Worm (Caenorhabditis elegans) whole organism, L4 larva: ENCODE measurements around the gene dgn-1.
A peak's percentile ranks its signal among the peaks of the same experiment; 100 is the strongest.

Experiments
- D1046.2 ChIP-seq: fragments of 200-800 bp; sonication (Bioruptor generic); IDR thresholded peaks from 2 replicates; pipeline ENCODE4 v1.3.6; 2022; ENCODE audit warnings: missing genetic modification characterization, missing compliant biosample characterization
- ZK337.2 ChIP-seq: fragments of 200-800 bp; sonication (Bioruptor generic); IDR thresholded peaks from 2 replicates; pipeline ENCODE4 v1.3.6; 2022; ENCODE audit warnings: missing genetic modification reagents, missing genetic modification characterization, missing compliant biosample characterization
- aha-1 ChIP-seq: fragments of 150-350 bp; peaks from one replicate; lab custom pipeline; 2014; ENCODE audit warnings: missing biosample characterization, missing genetic modification characterization
- arid-1 ChIP-seq: fragments of 200-800 bp; sonication (Bioruptor generic); conservative IDR thresholded peaks from 2 replicates; pipeline ENCODE4 v1.3.6; 2022; ENCODE audit warnings: missing genetic modification reagents, missing genetic modification characterization, missing compliant biosample characterization
- attf-4 ChIP-seq: sonication (generic microtip); optimal IDR thresholded peaks from 3 replicates; lab custom pipeline; 2017; ENCODE audit warnings: missing biosample characterization, missing genetic modification characterization
- ctbp-1 ChIP-seq: fragments of 200-800 bp; sonication (Bioruptor generic); IDR thresholded peaks from 2 replicates; pipeline ENCODE4 v1.3.6; 2022; ENCODE audit warnings: missing genetic modification reagents, missing genetic modification characterization, missing compliant biosample characterization
- daf-16 ChIP-seq, 3 experiments: sonication (generic microtip); optimal IDR thresholded peaks; 2 replicates each; lab custom pipeline; 2016 to 2017; ENCODE audit warnings: missing genetic modification characterization in 3 of 3, missing genetic modification reagents in 3 of 3, mild to moderate bottlenecking in 2 of 3, missing compliant biosample characterization in 2 of 3, missing biosample characterization in 1 of 3, moderate library complexity in 1 of 3
- dmd-6 ChIP-seq: fragments of 200-800 bp; sonication (Bioruptor generic); IDR thresholded peaks from 2 replicates; pipeline ENCODE4 v1.3.6; 2022; ENCODE audit warnings: missing genetic modification reagents, missing genetic modification characterization, missing compliant biosample characterization
- dpl-1 ChIP-seq: fragments of 150-350 bp; optimal IDR thresholded peaks from 2 replicates; lab custom pipeline; 2014; ENCODE audit warnings: missing biosample characterization, missing genetic modification reagents, missing genetic modification characterization
- duxl-1 ChIP-seq: sonication (generic microtip); optimal IDR thresholded peaks from 2 replicates; lab custom pipeline; 2016; ENCODE audit warnings: mild to moderate bottlenecking, missing genetic modification characterization, moderate library complexity, missing compliant biosample characterization; ENCODE audit not compliant: poor library complexity
- dve-1 ChIP-seq: sonication (generic microtip); optimal IDR thresholded peaks from 2 replicates; lab custom pipeline; 2017; ENCODE audit warnings: antibody characterized with exemption, mild to moderate bottlenecking, missing genetic modification characterization, missing compliant biosample characterization; ENCODE audit not compliant: insufficient read depth
- fkh-10 ChIP-seq: fragments of 150-350 bp; optimal IDR thresholded peaks from 2 replicates; lab custom pipeline; 2014; ENCODE audit warnings: missing biosample characterization, missing genetic modification reagents, missing genetic modification characterization
- hlh-11 ChIP-seq: fragments of 200-800 bp; sonication (Bioruptor generic); optimal IDR thresholded peaks from 2 replicates; lab custom pipeline; 2018; ENCODE audit warnings: mild to moderate bottlenecking, missing genetic modification characterization, missing compliant biosample characterization
- hlh-30 ChIP-seq: sonication (generic microtip); optimal IDR thresholded peaks from 2 replicates; lab custom pipeline; 2017; ENCODE audit warnings: antibody characterized with exemption, mild to moderate bottlenecking, missing genetic modification characterization, missing compliant biosample characterization; ENCODE audit not compliant: insufficient read depth
- hmg-1.1 ChIP-seq: fragments of 200-800 bp; sonication (Bioruptor generic); IDR thresholded peaks from 2 replicates; pipeline ENCODE4 v1.3.6; 2022; ENCODE audit warnings: missing genetic modification reagents, missing genetic modification characterization, missing compliant biosample characterization
- lim-7 ChIP-seq: fragments of 200-800 bp; sonication (Bioruptor generic); IDR thresholded peaks from 2 replicates; pipeline ENCODE4 v1.3.6; 2022; ENCODE audit warnings: missing genetic modification characterization, missing compliant biosample characterization
- lin-13 ChIP-seq: fragments of 150-350 bp; optimal IDR thresholded peaks from 2 replicates; lab custom pipeline; 2014; ENCODE audit warnings: missing biosample characterization, missing genetic modification reagents, missing genetic modification characterization
- lin-38 ChIP-seq: fragments of 200-800 bp; sonication (Bioruptor generic); IDR thresholded peaks from 2 replicates; pipeline ENCODE4 v1.3.6; 2022; ENCODE audit warnings: missing genetic modification reagents, missing genetic modification characterization, missing compliant biosample characterization
- lsy-2 ChIP-seq, 2 experiments: fragments of 150-350 bp in 1 of 2; sonication (generic microtip) in 1 of 2; optimal IDR thresholded peaks; 2 replicates each; lab custom pipeline; 2014 to 2017; ENCODE audit warnings: missing biosample characterization in 2 of 2, missing genetic modification characterization in 2 of 2
- madf-9 ChIP-seq: fragments of 200-800 bp; sonication (Bioruptor generic); conservative IDR thresholded peaks from 2 replicates; pipeline ENCODE4 v1.3.6; 2022; ENCODE audit warnings: missing genetic modification reagents, missing genetic modification characterization, missing compliant biosample characterization
- mdl-1 ChIP-seq, 2 experiments: fragments of 150-350 bp in 1 of 2; sonication (generic microtip) in 1 of 2; optimal IDR thresholded peaks; 2 replicates each; lab custom pipeline; 2014 to 2017; ENCODE audit warnings: missing biosample characterization in 2 of 2, missing genetic modification characterization in 2 of 2
- mep-1 ChIP-seq: fragments of 150-350 bp; sonication (generic microtip); optimal IDR thresholded peaks from 3 replicates; lab custom pipeline; 2014; ENCODE audit warnings: missing biosample characterization, missing genetic modification characterization
- mes-2 ChIP-seq: sonication (generic microtip); optimal IDR thresholded peaks from 2 replicates; lab custom pipeline; 2016; ENCODE audit warnings: missing genotype, mild to moderate bottlenecking, missing genetic modification characterization, missing compliant biosample characterization; ENCODE audit not compliant: poor library complexity, severe bottlenecking
- mxl-3 ChIP-seq: fragments of 200-800 bp; sonication (Bioruptor generic); optimal IDR thresholded peaks from 2 replicates; lab custom pipeline; 2018; ENCODE audit warnings: mild to moderate bottlenecking, missing genetic modification characterization, missing compliant biosample characterization
- nhr-102 ChIP-seq: sonication (generic microtip); optimal IDR thresholded peaks from 2 replicates; lab custom pipeline; 2016; ENCODE audit warnings: mild to moderate bottlenecking, missing genetic modification characterization, moderate library complexity, missing compliant biosample characterization
- nhr-11 ChIP-seq: fragments of 150-350 bp; optimal IDR thresholded peaks from 2 replicates; lab custom pipeline; 2014; ENCODE audit warnings: missing biosample characterization, missing genetic modification characterization
- nhr-25 ChIP-seq: sonication (generic microtip); optimal IDR thresholded peaks from 2 replicates; lab custom pipeline; 2017; ENCODE audit warnings: missing genetic modification characterization, mild to moderate bottlenecking, missing compliant biosample characterization, antibody characterized with exemption, moderate library complexity, borderline replicate concordance; ENCODE audit not compliant: insufficient read depth
- nhr-28 ChIP-seq: fragments of 150-350 bp; optimal IDR thresholded peaks from 2 replicates; lab custom pipeline; 2014; ENCODE audit warnings: missing biosample characterization, missing genetic modification characterization
- nhr-41 ChIP-seq: fragments of 200-800 bp; sonication (Bioruptor generic); IDR thresholded peaks from 2 replicates; pipeline ENCODE4 v1.3.6; 2022; ENCODE audit warnings: missing genetic modification reagents, missing genetic modification characterization, missing compliant biosample characterization
- nhr-42 ChIP-seq: fragments of 200-800 bp; sonication (Bioruptor generic); IDR thresholded peaks from 2 replicates; pipeline ENCODE4 v1.3.6; 2022; ENCODE audit warnings: missing genetic modification characterization, missing compliant biosample characterization
- nhr-48 ChIP-seq: sonication (generic microtip); optimal IDR thresholded peaks from 2 replicates; lab custom pipeline; 2016; ENCODE audit warnings: mild to moderate bottlenecking, missing genetic modification characterization, missing compliant biosample characterization
- nhr-6 ChIP-seq: fragments of 150-350 bp; optimal IDR thresholded peaks from 2 replicates; lab custom pipeline; 2014; ENCODE audit warnings: missing biosample characterization, missing genetic modification characterization
- nhr-77 ChIP-seq: fragments of 150-350 bp; optimal IDR thresholded peaks from 2 replicates; lab custom pipeline; 2014; ENCODE audit warnings: missing biosample characterization, missing genetic modification characterization
- pha-4 ChIP-seq, 2 experiments: fragments of 150-350 bp in 1 of 2; fragments of 200-800 bp in 1 of 2; sonication (Bioruptor generic) in 1 of 2; IDR thresholded peaks in 1 of 2; optimal IDR thresholded peaks in 1 of 2; 2 replicates each; pipeline versions ENCODE4 v1.3.6 to Lab custom; 2014 to 2022; ENCODE audit warnings: missing genetic modification characterization in 2 of 2, missing genetic modification reagents in 2 of 2, missing biosample characterization in 1 of 2, missing compliant biosample characterization in 1 of 2
- php-3 ChIP-seq: fragments of 200-800 bp; sonication (Bioruptor generic); IDR thresholded peaks from 2 replicates; pipeline ENCODE4 v1.3.6; 2022; ENCODE audit warnings: missing genetic modification reagents, missing genetic modification characterization, missing compliant biosample characterization
- rbr-2 ChIP-seq: sonication (generic microtip); optimal IDR thresholded peaks from 2 replicates; lab custom pipeline; 2016; ENCODE audit warnings: missing genotype, missing genetic modification characterization, missing compliant biosample characterization
- saeg-2 ChIP-seq: fragments of 200-800 bp; sonication (Bioruptor generic); IDR thresholded peaks from 2 replicates; pipeline ENCODE4 v1.3.6; 2022; ENCODE audit warnings: missing genetic modification reagents, missing genetic modification characterization, missing compliant biosample characterization
- unc-62 ChIP-seq, 3 experiments: fragments of 150-350 bp in 1 of 3; sonication (generic microtip); optimal IDR thresholded peaks in 2 of 3; peaks in 1 of 3; 1 replicate in 1 of 3; 2 replicates in 2 of 3; lab custom pipeline; 2014 to 2017; ENCODE audit warnings: missing biosample characterization in 3 of 3, missing genetic modification characterization in 3 of 3, missing genetic modification reagents in 3 of 3, missing genotype in 1 of 3
- zfp-2 ChIP-seq: sonication (generic microtip); optimal IDR thresholded peaks from 2 replicates; lab custom pipeline; 2016; ENCODE audit warnings: mild to moderate bottlenecking, missing genetic modification characterization, missing compliant biosample characterization
- ztf-11 ChIP-seq: fragments of 150-350 bp; optimal IDR thresholded peaks from 2 replicates; lab custom pipeline; 2014; ENCODE audit warnings: missing biosample characterization, missing genetic modification characterization

The dgn-1 gene

ce11 chrX:10901766-10902165 lies 27.0 kb downstream of the dgn-1 start (continued):
- peak; percentile 83 for TF ChIP-seq hlh-11 (tag; lab: Kevin White, UChicago)
- TF ChIP-seq, all 104 proteins: peak for 17

- TF ChIP-seq madf-9 (GFP tag; lab: Robert Waterston, UW): 0 out of 2 replicates have a peak, but pooled peaks have one; percentile 23
- TF ChIP-seq ctbp-1 (GFP tag; lab: Robert Waterston, UW): 0 out of 2 replicates have a peak, but pooled peaks have one; percentile 38
- peak; percentile 83 for TF ChIP-seq nhr-28 (tag; lab: Kevin White, UChicago)
- peak; percentile 79 for TF ChIP-seq mep-1 (tag; lab: Kevin White, UChicago)
- TF ChIP-seq nhr-48 (tag; lab: Kevin White, UChicago): peak; percentile 19
- TF ChIP-seq fkh-10: peak; percentile 80
- TF ChIP-seq pha-4 (GFP tag; IDR thresholded peaks at IDR 0.05; lab: Robert Waterston, UW): no peak
- no peak for TF ChIP-seq pha-4 (tag; optimal IDR thresholded peaks at IDR 0.05; lab: Kevin White, UChicago)
- TF ChIP-seq rbr-2 (tag; lab: Kevin White, UChicago): peak; percentile 66
- peak; percentile 87 for TF ChIP-seq nhr-11
- peak; percentile 21 for TF ChIP-seq dpl-1
- TF ChIP-seq hmg-1.1 (GFP tag; lab: Robert Waterston, UW): peak; percentile 69
- peak in 1 of 2 experiments; percentile 97 for TF ChIP-seq unc-62 (GFP tag; optimal IDR thresholded peaks at IDR 0.05 in 1 of 2; lab: Kevin White, UChicago)
- no peak for TF ChIP-seq unc-62 (tag; optimal IDR thresholded peaks at IDR 0.05; lab: Kevin White, UChicago)
- no peak for TF ChIP-seq lin-38
- no peak for TF ChIP-seq nhr-6 (tag; lab: Kevin White, UChicago)
- no peak for TF ChIP-seq nhr-102 (tag; lab: Kevin White, UChicago)
- TF ChIP-seq php-3 (GFP tag; lab: Robert Waterston, UW): 0 out of 2 replicates have a peak, but pooled peaks have one; percentile 22
- TF ChIP-seq hlh-11 (tag; lab: Kevin White, UChicago): peak; percentile 80
- TF ChIP-seq dve-1: peak; percentile 28
- peak; percentile 71 for TF ChIP-seq dmd-6
- peak; percentile 49 for TF ChIP-seq nhr-77
- no peak for TF ChIP-seq nhr-25 (tag; lab: Kevin White, UChicago)
- peak; percentile 49 for TF ChIP-seq hlh-30 (tag; lab: Kevin White, UChicago)
- peak; percentile 99 for TF ChIP-seq aha-1 (tag; lab: Kevin White, UChicago)
- TF ChIP-seq mes-2: peak; percentile 39
- no peak for TF ChIP-seq nhr-41 (GFP tag; lab: Robert Waterston, UW)
- peak in 1 of 2 experiments; percentile 79 for TF ChIP-seq mdl-1 (tag; optimal IDR thresholded peaks at IDR 0.05; lab: Kevin White, UChicago)
- TF ChIP-seq mxl-3 (GFP tag; lab: Kevin White, UChicago): peak; percentile 96
- peak in 1 of 2 experiments; percentile 61 for TF ChIP-seq lsy-2 (tag; optimal IDR thresholded peaks at IDR 0.05; lab: Kevin White, UChicago)
- peak in 1 of 2 experiments; percentile 77 for TF ChIP-seq daf-16 (GFP tag; optimal IDR thresholded peaks at IDR 0.05; lab: Kevin White, UChicago)
- peak; percentile 12 for TF ChIP-seq daf-16 (tag; optimal IDR thresholded peaks at IDR 0.05; lab: Kevin White, UChicago)
Measured at ce11 chrX:10900952-10901351, 27.8 kb downstream of the dgn-1 start.

- TF ChIP-seq unc-62 (GFP tag; optimal IDR thresholded peaks at IDR 0.05 in 1 of 2; lab: Kevin White, UChicago) (peak in 1 of 2 experiments; percentile 71), unc-62 (tag; optimal IDR thresholded peaks at IDR 0.05; lab: Kevin White, UChicago) (no peak), dpl-1 (no peak), zfp-2 (tag; lab: Kevin White, UChicago) (no peak), attf-4 (tag; lab: Kevin White, UChicago) (no peak), lin-13 (GFP tag; lab: Kevin White, UChicago) (peak; percentile 5), php-3 (GFP tag; lab: Robert Waterston, UW) (no peak), dve-1 (peak; percentile 21), D1046.2 (GFP tag; lab: Robert Waterston, UW) (no peak), duxl-1 (tag; lab: Kevin White, UChicago) (no peak), hmg-1.1 (GFP tag; lab: Robert Waterston, UW) (peak; percentile 60; the same call in 1 of the 2 replicates), saeg-2 (GFP tag; lab: Robert Waterston, UW) (0 out of 2 replicates have a peak, but pooled peaks have one; percentile 18), rbr-2 (tag; lab: Kevin White, UChicago) (peak; percentile 62), nhr-6 (tag; lab: Kevin White, UChicago) (peak; percentile 19), mes-2 (peak; percentile 50), ZK337.2 (GFP tag; lab: Robert Waterston, UW) (no peak), mep-1 (tag; lab: Kevin White, UChicago) (peak; percentile 39), daf-16 (GFP tag; optimal IDR thresholded peaks at IDR 0.05; lab: Kevin White, UChicago) (no peak), daf-16 (tag; optimal IDR thresholded peaks at IDR 0.05; lab: Kevin White, UChicago) (peak; percentile 24), ztf-11 (tag; lab: Kevin White, UChicago) (no peak), nhr-42 (no peak), lim-7 (GFP tag; lab: Robert Waterston, UW) (no peak), mdl-1 (tag; optimal IDR thresholded peaks at IDR 0.05; lab: Kevin White, UChicago) (peak in 1 of 2 experiments; percentile 31), hlh-11 (tag; lab: Kevin White, UChicago) (peak; percentile 56), arid-1 (GFP tag; lab: Robert Waterston, UW) (no peak), lsy-2 (tag; optimal IDR thresholded peaks at IDR 0.05; lab: Kevin White, UChicago) (peak; percentile 0 to 59), hlh-30 (tag; lab: Kevin White, UChicago) (peak; percentile 31), nhr-28 (tag; lab: Kevin White, UChicago) (peak; percentile 36)
Measured at ce11 chrX:10900079-10900724, 28.6 kb downstream of the dgn-1 start, which contains the start of gene suca-1. Gene suca-1, minus strand, starts transcription at chrX:10900114.
